Fruit fly (Drosophila melanogaster) whole organism, embryonic: ENCODE data around the gene CG2444.

Experiments used
- B-H2 ChIP-seq: fragments of 200-800 bp; sonication (Bioruptor generic); optimal IDR thresholded peaks from 2 replicates; lab custom pipeline; 2018; ENCODE audit warnings: missing biosample characterization, mild to moderate bottlenecking, missing genetic modification characterization
- CG11085 ChIP-seq: fragments of 200-800 bp; sonication (Bioruptor generic); IDR thresholded peaks from 2 replicates; pipeline ENCODE4 v1.3.6; 2022; ENCODE audit warnings: missing biosample characterization, missing genetic modification characterization
- CG15011 ChIP-seq: fragments of 200-800 bp; sonication (Bioruptor generic); optimal IDR thresholded peaks from 3 replicates; lab custom pipeline; 2018; ENCODE audit warnings: missing biosample characterization, mild to moderate bottlenecking, missing genetic modification characterization
- CG15514 ChIP-seq: fragments of 200-800 bp; sonication (Bioruptor generic); optimal IDR thresholded peaks from 3 replicates; lab custom pipeline; 2017; ENCODE audit warnings: missing biosample characterization, missing genetic modification characterization, mild to moderate bottlenecking, moderate library complexity, missing genetic modification reagents
- CG1603 ChIP-seq: fragments of 200-800 bp; sonication (Bioruptor generic); optimal IDR thresholded peaks from 2 replicates; lab custom pipeline; 2019; ENCODE audit warnings: missing biosample characterization, mild to moderate bottlenecking, missing genetic modification characterization, moderate library complexity
- CG1832 ChIP-seq: fragments of 200-800 bp; sonication (Bioruptor generic); optimal IDR thresholded peaks from 2 replicates; lab custom pipeline; 2017; ENCODE audit warnings: missing biosample characterization, mild to moderate bottlenecking, missing genetic modification characterization, inconsistent platforms
- CG31224 ChIP-seq: fragments of 200-800 bp; sonication (Bioruptor generic); IDR thresholded peaks from 2 replicates; pipeline ENCODE4 v1.3.6; 2022; ENCODE audit warnings: missing biosample characterization, missing genetic modification characterization
- CG3281 ChIP-seq: fragments of 200-800 bp; sonication (Bioruptor generic); optimal IDR thresholded peaks from 3 replicates; lab custom pipeline; 2017; ENCODE audit warnings: missing biosample characterization, mild to moderate bottlenecking, missing genetic modification characterization
- CG42726 ChIP-seq: fragments of 200-800 bp; sonication (Bioruptor generic); IDR thresholded peaks from 2 replicates; pipeline ENCODE4 v1.3.6; 2022; ENCODE audit warnings: missing biosample characterization, missing genetic modification characterization; ENCODE audit not compliant: partially characterized antibody
- CG4282 ChIP-seq: fragments of 200-800 bp; sonication (Bioruptor generic); optimal IDR thresholded peaks from 2 replicates; lab custom pipeline; 2016; ENCODE audit warnings: missing biosample characterization, missing genetic modification characterization
- CG5180 ChIP-seq: fragments of 200-800 bp; sonication (Bioruptor generic); optimal IDR thresholded peaks from 3 replicates; lab custom pipeline; 2017; ENCODE audit warnings: missing biosample characterization, missing genetic modification characterization, mild to moderate bottlenecking, moderate library complexity, missing genetic modification reagents
- CG6683 ChIP-seq: fragments of 200-800 bp; sonication (Bioruptor generic); optimal IDR thresholded peaks from 2 replicates; lab custom pipeline; 2017; ENCODE audit warnings: missing biosample characterization, mild to moderate bottlenecking, missing genetic modification characterization, missing genetic modification reagents
- CG6689 ChIP-seq: fragments of 200-800 bp; sonication (Bioruptor generic); IDR thresholded peaks from 2 replicates; pipeline ENCODE4 v1.3.6; 2022; ENCODE audit warnings: missing biosample characterization, missing genetic modification characterization
- CG7271 ChIP-seq: fragments of 200-800 bp; sonication (Bioruptor generic); optimal IDR thresholded peaks from 2 replicates; lab custom pipeline; 2018; ENCODE audit warnings: missing biosample characterization, mild to moderate bottlenecking, missing genetic modification characterization, moderate library complexity
- CG7745 ChIP-seq: fragments of 200-800 bp; sonication (Bioruptor generic); optimal IDR thresholded peaks from 2 replicates; lab custom pipeline; 2018; ENCODE audit warnings: missing biosample characterization, mild to moderate bottlenecking, missing genetic modification characterization, moderate library complexity
- CG7839 ChIP-seq: fragments of 200-800 bp; sonication (Bioruptor generic); optimal IDR thresholded peaks from 3 replicates; lab custom pipeline; 2018; ENCODE audit warnings: missing biosample characterization, mild to moderate bottlenecking, missing genetic modification characterization, moderate library complexity
- CG9727 ChIP-seq: fragments of 200-800 bp; sonication (Bioruptor generic); optimal IDR thresholded peaks from 3 replicates; lab custom pipeline; 2017; ENCODE audit warnings: missing biosample characterization, mild to moderate bottlenecking, missing genetic modification characterization
- CoRest ChIP-seq: fragments of 200-800 bp; sonication (Bioruptor generic); optimal IDR thresholded peaks from 3 replicates; lab custom pipeline; 2018; ENCODE audit warnings: missing biosample characterization, mild to moderate bottlenecking, missing genetic modification characterization, moderate library complexity
- D19A ChIP-seq: fragments of 200-800 bp; optimal IDR thresholded peaks from 3 replicates; lab custom pipeline; 2019; ENCODE audit warnings: missing biosample characterization, mild to moderate bottlenecking, missing genetic modification characterization, moderate library complexity
- Doc2 ChIP-seq: fragments of 200-800 bp; sonication (Bioruptor generic); IDR thresholded peaks from 2 replicates; pipeline ENCODE4 v1.3.6; 2022; ENCODE audit warnings: missing biosample characterization, missing genetic modification characterization
- Dp ChIP-seq: fragments of 200-800 bp; sonication (Bioruptor generic); optimal IDR thresholded peaks from 2 replicates; lab custom pipeline; 2018; ENCODE audit warnings: missing biosample characterization, mild to moderate bottlenecking, missing genetic modification characterization, moderate library complexity
- Hey ChIP-seq: fragments of 200-800 bp; sonication (Bioruptor generic); optimal IDR thresholded peaks from 3 replicates; lab custom pipeline; 2018; ENCODE audit warnings: missing biosample characterization, mild to moderate bottlenecking, missing genetic modification characterization
- Med ChIP-seq: fragments of 200-800 bp; sonication (Bioruptor generic); peaks from one replicate; lab custom pipeline; 2016; ENCODE audit warnings: missing biosample characterization, missing genetic modification characterization, mild to moderate bottlenecking, inconsistent platforms, moderate library complexity
- Nf-YB ChIP-seq: fragments of 200-800 bp; sonication (Bioruptor generic); optimal IDR thresholded peaks from 3 replicates; lab custom pipeline; 2019; ENCODE audit warnings: missing biosample characterization, mild to moderate bottlenecking, missing genetic modification characterization, moderate library complexity
- Oli ChIP-seq: fragments of 200-800 bp; sonication (Bioruptor generic); optimal IDR thresholded peaks from 2 replicates; lab custom pipeline; 2018; ENCODE audit warnings: missing biosample characterization, mild to moderate bottlenecking, missing genetic modification characterization, moderate library complexity
- Ravus ChIP-seq: fragments of 200-800 bp; sonication (Bioruptor generic); IDR thresholded peaks from 2 replicates; pipeline ENCODE4 v1.3.6; 2022; ENCODE audit warnings: missing biosample characterization, missing genetic modification characterization
- Side ChIP-seq: fragments of 200-800 bp; sonication (Bioruptor generic); optimal IDR thresholded peaks from 2 replicates; lab custom pipeline; 2016; ENCODE audit warnings: missing biosample characterization, missing genetic modification characterization
- Sry-δ ChIP-seq: fragments of 200-800 bp; sonication (Bioruptor generic); optimal IDR thresholded peaks from 2 replicates; lab custom pipeline; 2016; ENCODE audit warnings: missing biosample characterization, missing genetic modification characterization
- Taf1 ChIP-seq: fragments of 200-800 bp; sonication (Bioruptor generic); IDR thresholded peaks from 2 replicates; pipeline ENCODE4 v1.3.6; 2022; ENCODE audit warnings: missing biosample characterization, missing genetic modification characterization
- YL-1 ChIP-seq: fragments of 200-800 bp; sonication (Bioruptor generic); optimal IDR thresholded peaks from 3 replicates; lab custom pipeline; 2017; ENCODE audit warnings: missing biosample characterization, mild to moderate bottlenecking, missing genetic modification characterization
- bcd ChIP-seq: fragments of 200-800 bp; sonication (Bioruptor generic); optimal IDR thresholded peaks from 2 replicates; lab custom pipeline; 2017; ENCODE audit warnings: missing biosample characterization, mild to moderate bottlenecking, missing genetic modification characterization
- ci ChIP-seq: fragments of 200-800 bp; sonication (Bioruptor generic); IDR thresholded peaks from 3 replicates; pipeline ENCODE4 v1.3.6; 2022; ENCODE audit warnings: missing biosample characterization, missing genetic modification characterization
- crc ChIP-seq: fragments of 200-800 bp; sonication (Bioruptor generic); optimal IDR thresholded peaks from 2 replicates; lab custom pipeline; 2016; ENCODE audit warnings: missing biosample characterization, missing genetic modification characterization
- crp ChIP-seq, 2 experiments: fragments of 200-800 bp; sonication (Bioruptor generic); optimal IDR thresholded peaks; 2 replicates in 1 of 2; 3 replicates in 1 of 2; lab custom pipeline; 2017; ENCODE audit warnings: missing biosample characterization in 2 of 2, missing genetic modification characterization in 2 of 2, mild to moderate bottlenecking in 1 of 2, moderate library complexity in 1 of 2
- fd3F ChIP-seq: fragments of 200-800 bp; sonication (Bioruptor generic); optimal IDR thresholded peaks from 2 replicates; lab custom pipeline; 2018; ENCODE audit warnings: missing biosample characterization, mild to moderate bottlenecking, missing genetic modification characterization, moderate library complexity
- kay ChIP-seq: fragments of 200-800 bp; sonication (Bioruptor generic); optimal IDR thresholded peaks from 2 replicates; lab custom pipeline; 2016; ENCODE audit warnings: missing biosample characterization, missing genetic modification characterization
- nmo ChIP-seq: fragments of 200-800 bp; sonication (Bioruptor generic); optimal IDR thresholded peaks from 2 replicates; lab custom pipeline; 2018; ENCODE audit warnings: missing biosample characterization, mild to moderate bottlenecking, missing genetic modification characterization, moderate library complexity
- nom ChIP-seq: fragments of 200-800 bp; sonication (Bioruptor generic); optimal IDR thresholded peaks from 2 replicates; lab custom pipeline; 2017; ENCODE audit warnings: missing biosample characterization, missing genetic modification characterization, mild to moderate bottlenecking, moderate library complexity, missing genetic modification reagents
- odd ChIP-seq: fragments of 200-800 bp; sonication (Bioruptor generic); optimal IDR thresholded peaks from 2 replicates; lab custom pipeline; 2017; ENCODE audit warnings: missing biosample characterization, mild to moderate bottlenecking, missing genetic modification characterization
- pho ChIP-seq: fragments of 200-800 bp; sonication (Bioruptor generic); optimal IDR thresholded peaks from 2 replicates; lab custom pipeline; 2016; ENCODE audit warnings: missing biosample characterization, missing genetic modification characterization
- pum ChIP-seq: fragments of 200-800 bp; sonication (Bioruptor generic); optimal IDR thresholded peaks from 2 replicates; lab custom pipeline; 2016; ENCODE audit warnings: missing biosample characterization, missing genetic modification characterization
- salm ChIP-seq: fragments of 200-800 bp; sonication (Bioruptor generic); optimal IDR thresholded peaks from 2 replicates; lab custom pipeline; 2018; ENCODE audit warnings: missing biosample characterization, mild to moderate bottlenecking, missing genetic modification characterization
- scrt ChIP-seq: fragments of 200-800 bp; sonication (Bioruptor generic); optimal IDR thresholded peaks from 2 replicates; lab custom pipeline; 2018; ENCODE audit warnings: missing biosample characterization, mild to moderate bottlenecking, missing genetic modification characterization, moderate library complexity
- so ChIP-seq: fragments of 200-800 bp; sonication (Bioruptor generic); IDR thresholded peaks from 3 replicates; pipeline ENCODE4 v1.3.6; 2022; ENCODE audit warnings: missing biosample characterization, missing genetic modification characterization
- sr ChIP-seq: fragments of 200-800 bp; sonication (Bioruptor generic); IDR thresholded peaks from 3 replicates; pipeline ENCODE4 v1.3.6; 2022; ENCODE audit warnings: missing biosample characterization, missing genetic modification characterization
- trem ChIP-seq: fragments of 200-800 bp; optimal IDR thresholded peaks from 3 replicates; lab custom pipeline; 2019; ENCODE audit warnings: missing biosample characterization, mild to moderate bottlenecking, missing genetic modification characterization, moderate library complexity
- unpg ChIP-seq: fragments of 200-800 bp; sonication (Bioruptor generic); optimal IDR thresholded peaks from 3 replicates; lab custom pipeline; 2018; ENCODE audit warnings: missing biosample characterization, mild to moderate bottlenecking, missing genetic modification characterization, moderate library complexity
- zfh1 ChIP-seq: fragments of 200-800 bp; sonication (Bioruptor generic); IDR thresholded peaks from 3 replicates; pipeline ENCODE4 v1.3.6; 2022; ENCODE audit warnings: missing biosample characterization, missing genetic modification characterization

Gene CG2444

DNA sequence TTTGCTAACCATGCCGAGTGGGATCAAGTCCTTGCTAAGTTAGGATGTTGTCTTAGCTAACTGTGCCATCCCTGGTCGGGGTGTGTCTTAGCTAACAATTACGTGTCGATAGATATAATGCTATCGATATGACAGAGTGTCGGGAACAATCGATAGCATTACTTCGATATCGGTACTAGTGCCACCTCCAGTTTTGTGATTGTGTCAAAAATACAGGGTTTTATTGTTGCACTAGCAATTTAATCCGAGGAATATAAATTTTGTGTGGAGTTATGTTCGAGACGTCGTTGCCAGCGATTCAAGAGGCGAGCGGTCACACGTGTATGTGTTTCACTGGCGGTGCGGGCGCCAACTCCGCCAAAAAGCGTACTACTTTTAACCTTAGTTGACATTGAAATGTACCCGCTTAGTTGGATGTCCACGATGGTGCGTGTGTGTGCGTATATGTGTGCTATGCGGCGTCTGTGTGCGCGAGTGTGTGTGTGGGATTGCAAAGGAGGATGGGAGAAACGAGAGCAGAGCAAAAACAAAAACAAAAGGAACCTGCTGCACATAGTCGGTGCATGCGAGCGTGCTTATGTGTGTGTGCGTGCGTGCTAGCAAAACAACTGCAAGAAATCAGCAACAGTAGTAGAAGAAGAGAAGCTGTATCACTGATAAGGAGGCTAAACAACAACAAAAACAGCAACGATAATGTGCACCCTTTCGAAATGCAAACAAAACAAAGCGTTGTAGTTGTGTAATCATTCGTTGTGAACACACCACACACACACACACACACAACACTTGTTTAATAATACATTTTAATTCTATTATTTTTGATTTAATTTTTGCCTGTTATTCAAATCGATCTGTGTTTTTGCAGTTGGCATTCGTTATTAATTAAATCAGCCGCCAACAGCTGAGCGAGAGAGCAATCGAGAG is 9.9 kb downstream of the CG2444 start, which contains the start of gene PhKgamma (continued):
- TF ChIP-seq CG9727 (GFP tag; lab: Kevin White, UChicago): peak; percentile 20
- no peak for TF ChIP-seq Hey (tag; lab: Kevin White, UChicago)
- peak; percentile 92 for TF ChIP-seq CG1603 (tag; lab: Kevin White, UChicago)
- TF ChIP-seq kay (GFP tag; lab: Kevin White, UChicago): no peak
- TF ChIP-seq salm (tag; lab: Kevin White, UChicago): no peak
- TF ChIP-seq D19A (tag; lab: Kevin White, UChicago): no peak
- TF ChIP-seq CG15514 (GFP tag; lab: Kevin White, UChicago): peak; percentile 92
- TF ChIP-seq pum (GFP tag; lab: Kevin White, UChicago): no peak
- peak; percentile 53 for TF ChIP-seq nmo (GFP tag; lab: Kevin White, UChicago)
- no peak for TF ChIP-seq Oli (tag; lab: Kevin White, UChicago)
- no peak for TF ChIP-seq CG5180 (GFP tag; lab: Kevin White, UChicago)
- TF ChIP-seq Taf1 (GFP tag; lab: Robert Waterston, UW): no peak
- peak; percentile 60 for TF ChIP-seq B-H2
- TF ChIP-seq CG15011 (GFP tag; lab: Kevin White, UChicago): no peak
- peak; percentile 29 for TF ChIP-seq CoRest (tag; lab: Kevin White, UChicago)
- peak; percentile 63 for TF ChIP-seq Dp (GFP tag; lab: Kevin White, UChicago)
- no peak for TF ChIP-seq scrt (GFP tag; lab: Kevin White, UChicago)
- TF ChIP-seq so (GFP tag; lab: Robert Waterston, UW): no peak
- 0 out of 3 replicates have a peak, but pooled peaks have one; percentile 15 for TF ChIP-seq zfh1 (GFP tag; lab: Robert Waterston, UW)
- TF ChIP-seq CG4282: no peak
- TF ChIP-seq CG1832: no peak
- TF ChIP-seq CG7271: no peak
- TF ChIP-seq fd3F (GFP tag; lab: Kevin White, UChicago): no peak
- no peak for TF ChIP-seq odd (GFP tag; lab: Kevin White, UChicago)
- TF ChIP-seq nom (GFP tag; lab: Kevin White, UChicago): peak; percentile 82
- peak; percentile 10 for TF ChIP-seq Nf-YB
- peak; percentile 4 for TF ChIP-seq CG3281 (GFP tag; lab: Kevin White, UChicago)
- no peak for TF ChIP-seq crc (GFP tag; lab: Kevin White, UChicago)
- no peak for TF ChIP-seq CG11085
- peak; percentile 62 for TF ChIP-seq YL-1 (GFP tag; lab: Kevin White, UChicago)
- peak; percentile 56 for TF ChIP-seq pho (GFP tag; lab: Kevin White, UChicago)
- no peak for TF ChIP-seq CG6689
- TF ChIP-seq ci (GFP tag; lab: Robert Waterston, UW): no peak
- TF ChIP-seq CG42726 (GFP tag; lab: Robert Waterston, UW): peak; percentile 87
- no peak for TF ChIP-seq CG6683 (GFP tag; lab: Kevin White, UChicago)
- TF ChIP-seq crp (GFP tag; optimal IDR thresholded peaks at IDR 0.05; lab: Kevin White, UChicago): no peak
- no peak for TF ChIP-seq CG7745
- no peak for TF ChIP-seq unpg
- TF ChIP-seq Ravus (GFP tag; lab: Robert Waterston, UW): no peak
- no peak for TF ChIP-seq CG7839 (tag; lab: Kevin White, UChicago)
- no peak for TF ChIP-seq CG31224 (GFP tag; lab: Robert Waterston, UW)
- TF ChIP-seq Med: peak; percentile 86
- peak; percentile 98 for TF ChIP-seq Sry-δ (GFP tag; lab: Kevin White, UChicago)
- TF ChIP-seq sr (GFP tag; lab: Robert Waterston, UW): no peak
- no peak for TF ChIP-seq Doc2 (GFP tag; lab: Robert Waterston, UW)
- TF ChIP-seq trem (tag; lab: Kevin White, UChicago): peak; percentile 76
- no peak for TF ChIP-seq bcd (GFP tag; lab: Kevin White, UChicago)
- TF ChIP-seq Side (GFP tag; lab: Kevin White, UChicago): peak; percentile 2
